Fruit fly (Drosophila melanogaster) whole organism, prepupa: ENCODE measurements around the gene CG3407.

ENCODE experiments used
- Blimp-1 ChIP-seq: fragments of 200-800 bp; sonication (Bioruptor generic); optimal IDR thresholded peaks from 3 replicates; lab custom pipeline; 2017; ENCODE audit warnings: missing biosample characterization, missing genetic modification characterization, mild to moderate bottlenecking, moderate library complexity, missing genetic modification reagents
- CG10631 ChIP-seq: fragments of 200-800 bp; sonication (Bioruptor generic); optimal IDR thresholded peaks from 2 replicates; lab custom pipeline; 2016; ENCODE audit warnings: missing biosample characterization, missing genetic modification characterization
- CG11294 ChIP-seq: fragments of 200-800 bp; sonication (Bioruptor generic); IDR thresholded peaks from 2 replicates; pipeline ENCODE4 v1.3.6; 2022; ENCODE audit warnings: missing biosample characterization, missing genetic modification characterization
- CG11902 ChIP-seq: fragments of 200-800 bp; sonication (Bioruptor generic); optimal IDR thresholded peaks from 3 replicates; lab custom pipeline; 2016; ENCODE audit warnings: missing biosample characterization, missing genetic modification characterization
- CG15336 ChIP-seq: fragments of 200-800 bp; sonication (Bioruptor generic); IDR thresholded peaks from 2 replicates; pipeline ENCODE4 v1.3.6; 2022; ENCODE audit warnings: missing biosample characterization, missing genetic modification characterization
- CG16779 ChIP-seq: fragments of 200-800 bp; sonication (Bioruptor generic); optimal IDR thresholded peaks from 3 replicates; lab custom pipeline; 2017; ENCODE audit warnings: missing biosample characterization, mild to moderate bottlenecking, missing genetic modification characterization
- CG3032 ChIP-seq: fragments of 200-800 bp; optimal IDR thresholded peaks from 2 replicates; lab custom pipeline; 2019; ENCODE audit warnings: missing biosample characterization, mild to moderate bottlenecking, missing genetic modification characterization, moderate library complexity
- CG31627 ChIP-seq: fragments of 200-800 bp; sonication (Bioruptor generic); optimal IDR thresholded peaks from 3 replicates; lab custom pipeline; 2016; ENCODE audit warnings: missing biosample characterization, missing genetic modification characterization
- CG32006 ChIP-seq: fragments of 200-800 bp; sonication (Bioruptor generic); optimal IDR thresholded peaks from 3 replicates; lab custom pipeline; 2017; ENCODE audit warnings: missing biosample characterization, mild to moderate bottlenecking, missing genetic modification characterization
- CG34406 ChIP-seq: fragments of 200-800 bp; sonication (Bioruptor generic); optimal IDR thresholded peaks from 3 replicates; lab custom pipeline; 2016; ENCODE audit warnings: missing biosample characterization, missing genetic modification characterization
- CG4318 ChIP-seq: fragments of 200-800 bp; sonication (Bioruptor generic); optimal IDR thresholded peaks from 3 replicates; lab custom pipeline; 2017; ENCODE audit warnings: missing biosample characterization, mild to moderate bottlenecking, missing genetic modification characterization
- CG6163 ChIP-seq: fragments of 200-800 bp; sonication (Bioruptor generic); IDR thresholded peaks from 3 replicates; pipeline ENCODE4 v1.3.6; 2022; ENCODE audit warnings: missing biosample characterization, missing genetic modification characterization
- CG6276 ChIP-seq: fragments of 200-800 bp; sonication (Bioruptor generic); optimal IDR thresholded peaks from 2 replicates; lab custom pipeline; 2017; ENCODE audit warnings: missing biosample characterization, mild to moderate bottlenecking, missing genetic modification characterization
- CG6792 ChIP-seq: fragments of 200-800 bp; sonication (Bioruptor generic); optimal IDR thresholded peaks from 3 replicates; lab custom pipeline; 2016; ENCODE audit warnings: missing biosample characterization, missing genetic modification characterization
- CG6808 ChIP-seq: fragments of 200-800 bp; sonication (Bioruptor generic); optimal IDR thresholded peaks from 3 replicates; lab custom pipeline; 2017; ENCODE audit warnings: missing biosample characterization, missing genetic modification characterization, mild to moderate bottlenecking, moderate library complexity, missing genetic modification reagents
- CG6854 ChIP-seq: fragments of 200-800 bp; sonication (Bioruptor generic); optimal IDR thresholded peaks from 2 replicates; lab custom pipeline; 2017; ENCODE audit warnings: missing biosample characterization, mild to moderate bottlenecking, missing genetic modification characterization
- CG7368 ChIP-seq: fragments of 200-800 bp; sonication (Bioruptor generic); optimal IDR thresholded peaks from 3 replicates; lab custom pipeline; 2016; ENCODE audit warnings: missing biosample characterization, missing genetic modification characterization
- CG8119 ChIP-seq: fragments of 200-800 bp; sonication (Bioruptor generic); IDR thresholded peaks from 3 replicates; pipeline ENCODE4 v1.3.6; 2022; ENCODE audit warnings: missing biosample characterization, missing genetic modification characterization
- CG8632 ChIP-seq: fragments of 200-800 bp; sonication (Bioruptor generic); optimal IDR thresholded peaks from 3 replicates; lab custom pipeline; 2016; ENCODE audit warnings: missing biosample characterization, missing genetic modification characterization
- CG9139 ChIP-seq: fragments of 200-800 bp; sonication (Bioruptor generic); optimal IDR thresholded peaks from 3 replicates; lab custom pipeline; 2017; ENCODE audit warnings: missing biosample characterization, mild to moderate bottlenecking, missing genetic modification characterization
- Eip78C ChIP-seq: fragments of 200-800 bp; sonication (Bioruptor generic); peaks from one replicate; lab custom pipeline; 2016; ENCODE audit warnings: missing biosample characterization, missing genetic modification characterization
- Ets21C ChIP-seq: fragments of 200-800 bp; sonication (Bioruptor generic); optimal IDR thresholded peaks from 3 replicates; lab custom pipeline; 2016; ENCODE audit warnings: missing biosample characterization, missing genetic modification characterization
- Gug ChIP-seq: fragments of 200-800 bp; sonication (Bioruptor generic); IDR thresholded peaks from 2 replicates; pipeline ENCODE4 v1.3.6; 2022; ENCODE audit warnings: missing biosample characterization, missing genetic modification characterization
- Hr39 ChIP-seq: fragments of 200-800 bp; sonication (Bioruptor generic); optimal IDR thresholded peaks from 2 replicates; lab custom pipeline; 2016; ENCODE audit warnings: missing biosample characterization, missing genetic modification characterization
- Hr4 ChIP-seq: fragments of 200-800 bp; sonication (Bioruptor generic); optimal IDR thresholded peaks from 3 replicates; lab custom pipeline; 2016; ENCODE audit warnings: missing biosample characterization, missing genetic modification characterization
- Lpt ChIP-seq: fragments of 200-800 bp; sonication (Bioruptor generic); optimal IDR thresholded peaks from 3 replicates; lab custom pipeline; 2016; ENCODE audit warnings: missing biosample characterization, missing genetic modification characterization
- Met ChIP-seq: fragments of 200-800 bp; sonication (Bioruptor generic); optimal IDR thresholded peaks from 3 replicates; lab custom pipeline; 2016; ENCODE audit warnings: missing biosample characterization, missing genetic modification characterization
- OdsH ChIP-seq: fragments of 200-800 bp; sonication (Bioruptor generic); optimal IDR thresholded peaks from 3 replicates; lab custom pipeline; 2016; ENCODE audit warnings: missing biosample characterization, missing genetic modification characterization
- Smox ChIP-seq: fragments of 200-800 bp; sonication (Bioruptor generic); optimal IDR thresholded peaks from 3 replicates; lab custom pipeline; 2016; ENCODE audit warnings: missing biosample characterization, missing genetic modification characterization
- Sox102F ChIP-seq: fragments of 200-800 bp; sonication (Bioruptor generic); optimal IDR thresholded peaks from 2 replicates; lab custom pipeline; 2016; ENCODE audit warnings: missing biosample characterization, mild to moderate bottlenecking, missing genetic modification characterization
- Sox14 ChIP-seq: fragments of 200-800 bp; sonication (Bioruptor generic); optimal IDR thresholded peaks from 3 replicates; lab custom pipeline; 2016; ENCODE audit warnings: missing biosample characterization, missing genetic modification characterization
- achi ChIP-seq: fragments of 200-800 bp; sonication (Bioruptor generic); optimal IDR thresholded peaks from 3 replicates; lab custom pipeline; 2016; ENCODE audit warnings: missing biosample characterization, missing genetic modification characterization
- dac ChIP-seq: fragments of 200-800 bp; sonication (Bioruptor generic); optimal IDR thresholded peaks from 2 replicates; lab custom pipeline; 2017; ENCODE audit warnings: missing biosample characterization, mild to moderate bottlenecking, missing genetic modification characterization
- dsx ChIP-seq: fragments of 200-800 bp; optimal IDR thresholded peaks from 3 replicates; lab custom pipeline; 2019; ENCODE audit warnings: missing biosample characterization, mild to moderate bottlenecking, missing genetic modification characterization, moderate library complexity; ENCODE audit not compliant: poor library complexity, severe bottlenecking
- eg ChIP-seq: fragments of 200-800 bp; sonication (Bioruptor generic); IDR thresholded peaks from 3 replicates; pipeline ENCODE4 v1.3.6; 2022; ENCODE audit warnings: missing biosample characterization, missing genetic modification characterization
- esn ChIP-seq: fragments of 200-800 bp; sonication (Bioruptor generic); optimal IDR thresholded peaks from 2 replicates; lab custom pipeline; 2016; ENCODE audit warnings: missing biosample characterization, mild to moderate bottlenecking, missing genetic modification characterization, moderate library complexity
- fd59A ChIP-seq: fragments of 200-800 bp; sonication (Bioruptor generic); optimal IDR thresholded peaks from 2 replicates; lab custom pipeline; 2017; ENCODE audit warnings: missing biosample characterization, mild to moderate bottlenecking, missing genetic modification characterization, missing genetic modification reagents
- fd85E ChIP-seq: fragments of 200-800 bp; sonication (Bioruptor generic); optimal IDR thresholded peaks from 3 replicates; lab custom pipeline; 2016; ENCODE audit warnings: missing biosample characterization, missing genetic modification characterization
- fkh ChIP-seq: fragments of 200-800 bp; sonication (Bioruptor generic); optimal IDR thresholded peaks from 3 replicates; lab custom pipeline; 2017; ENCODE audit warnings: missing biosample characterization, mild to moderate bottlenecking, missing genetic modification characterization, moderate library complexity
- lz ChIP-seq: fragments of 200-800 bp; sonication (Bioruptor generic); optimal IDR thresholded peaks from 3 replicates; lab custom pipeline; 2016; ENCODE audit warnings: missing biosample characterization, missing genetic modification characterization
- net ChIP-seq: fragments of 200-800 bp; sonication (Bioruptor generic); optimal IDR thresholded peaks from 3 replicates; lab custom pipeline; 2016; ENCODE audit warnings: missing biosample characterization, missing genetic modification characterization
- pdm3 ChIP-seq: fragments of 200-800 bp; sonication (Bioruptor generic); optimal IDR thresholded peaks from 3 replicates; lab custom pipeline; 2016; ENCODE audit warnings: missing biosample characterization, missing genetic modification characterization
- spab ChIP-seq: fragments of 200-800 bp; sonication (Bioruptor generic); optimal IDR thresholded peaks from 2 replicates; lab custom pipeline; 2017; ENCODE audit warnings: missing biosample characterization, mild to moderate bottlenecking, missing genetic modification characterization, missing genetic modification reagents
- ss ChIP-seq, 2 experiments: fragments of 200-800 bp; sonication (Bioruptor generic); optimal IDR thresholded peaks; 2 replicates in 1 of 2; 3 replicates in 1 of 2; lab custom pipeline; 2017 to 2018; ENCODE audit warnings: mild to moderate bottlenecking in 2 of 2, missing biosample characterization in 2 of 2, missing genetic modification characterization in 2 of 2, moderate library complexity in 1 of 2
- svp ChIP-seq: fragments of 200-800 bp; sonication (Bioruptor generic); peaks from one replicate; lab custom pipeline; 2016; ENCODE audit warnings: missing biosample characterization, missing genetic modification characterization
- topi ChIP-seq: fragments of 200-800 bp; sonication (Bioruptor generic); optimal IDR thresholded peaks from 3 replicates; lab custom pipeline; 2016; ENCODE audit warnings: missing biosample characterization, missing genetic modification characterization

CG3407 gene

DNA sequence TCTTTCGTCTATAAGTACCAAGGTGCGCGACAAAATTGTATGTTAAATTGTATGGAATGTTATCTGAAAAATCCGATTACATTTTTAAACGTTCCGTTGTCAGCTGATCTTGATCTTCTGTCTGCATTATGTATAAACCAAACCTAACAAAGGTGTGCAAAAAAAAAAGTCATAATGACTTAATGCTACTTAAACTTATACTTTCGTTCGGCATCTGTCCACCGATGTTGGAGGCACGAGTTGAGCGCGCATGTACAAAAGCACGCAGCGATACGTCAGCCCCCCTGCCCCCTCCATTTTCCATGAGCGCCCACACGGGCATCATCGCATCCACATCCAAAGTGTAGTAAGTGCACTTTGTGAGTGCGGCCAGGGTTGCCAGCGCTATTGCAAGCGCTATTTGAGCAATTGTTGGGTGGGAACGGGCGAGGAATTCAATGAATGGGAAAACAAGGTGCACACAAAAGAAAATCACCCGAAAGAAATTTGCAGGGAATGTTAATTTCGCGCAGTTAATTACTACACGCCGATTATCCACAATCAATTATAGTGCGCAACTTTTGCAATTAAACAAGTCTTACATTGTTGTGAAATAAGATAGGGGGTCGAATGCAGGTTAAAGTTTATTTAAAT lies 8.5 kb downstream of the CG3407 start (continued):
- TF ChIP-seq Sox102F (GFP tag; lab: Kevin White, UChicago) (peak; percentile 91), CG16779 (tag; lab: Kevin White, UChicago) (peak; percentile 99), CG4318 (peak; percentile 99), Hr39 (peak; percentile 91), CG6276 (GFP tag; lab: Kevin White, UChicago) (peak; percentile 100), Blimp-1 (GFP tag; lab: Kevin White, UChicago) (peak; percentile 69), CG8119 (peak; percentile 100), esn (GFP tag; lab: Kevin White, UChicago) (peak; percentile 90), fd85E (GFP tag; lab: Kevin White, UChicago) (peak; percentile 91)

DNA sequence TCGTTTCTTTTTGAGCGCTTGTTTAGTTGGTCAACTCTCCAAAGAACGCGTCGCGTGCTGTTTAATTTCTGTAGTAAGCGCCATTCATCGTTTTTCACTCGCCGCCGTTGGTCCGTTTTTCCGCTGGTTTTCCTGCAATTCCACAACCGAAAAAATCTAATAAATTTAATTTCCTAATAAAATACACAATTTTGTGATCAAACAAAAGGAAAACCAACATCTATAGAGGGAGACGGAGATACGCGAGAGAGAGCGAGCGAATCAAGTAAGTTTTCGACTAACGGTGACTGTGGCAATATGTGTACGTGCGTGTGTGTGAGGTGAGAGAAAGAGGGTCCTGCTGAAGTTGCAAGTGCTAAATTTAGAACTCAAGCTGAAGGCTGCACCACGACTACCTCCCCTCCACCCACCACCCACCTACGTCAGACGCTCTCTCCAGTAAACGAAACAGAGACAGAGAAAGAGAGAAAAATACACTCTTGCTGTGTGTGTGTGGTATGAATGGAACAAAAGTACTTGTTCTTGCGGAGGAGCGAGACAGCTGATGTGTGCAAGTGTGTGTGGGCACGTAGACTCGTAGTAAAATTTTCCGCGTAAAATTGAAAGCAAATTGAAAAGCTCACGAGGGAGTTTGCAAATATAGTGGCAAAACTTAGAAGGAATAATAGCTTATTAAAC lies 9.6 kb downstream of the CG3407 start, which contains the start of gene Reph:
Gene Reph, plus strand, starts transcription at position 80 of the 678 bp plus-strand sequence.
- TF ChIP-seq CG10631, result no peak
- no peak for TF ChIP-seq CG8119
- TF ChIP-seq Lpt, result peak; percentile 11
- TF ChIP-seq CG15336 (GFP tag; lab: Robert Waterston, UW), result peak; percentile 18; the same call in 1 of the 2 replicates
- TF ChIP-seq Sox102F (GFP tag; lab: Kevin White, UChicago), result peak; percentile 24
- peak; percentile 87 for TF ChIP-seq fkh
- TF ChIP-seq CG6854 (GFP tag; lab: Kevin White, UChicago), result peak; percentile 58
- peak; percentile 61 for TF ChIP-seq CG16779 (tag; lab: Kevin White, UChicago)
- TF ChIP-seq CG31627, result no peak
- TF ChIP-seq spab (GFP tag; lab: Kevin White, UChicago), result no peak
- TF ChIP-seq CG6808, result no peak
- TF ChIP-seq CG11294 (GFP tag; lab: Robert Waterston, UW), result no peak
- TF ChIP-seq CG32006 (GFP tag; lab: Kevin White, UChicago), result no peak
- TF ChIP-seq Smox, result no peak
- TF ChIP-seq CG6163, result peak; percentile 22; the same call in 1 of the 3 replicates
- no peak for TF ChIP-seq CG7368 (GFP tag; lab: Kevin White, UChicago)
- no peak for TF ChIP-seq CG11902 (GFP tag; lab: Kevin White, UChicago)
- TF ChIP-seq OdsH, result no peak
- TF ChIP-seq topi (GFP tag; lab: Kevin White, UChicago), result peak; percentile 10
- TF ChIP-seq Hr4, result no peak
- TF ChIP-seq fd85E (GFP tag; lab: Kevin White, UChicago), result no peak
- TF ChIP-seq Eip78C (GFP tag; lab: Kevin White, UChicago), result peak; percentile 33
- no peak for TF ChIP-seq CG6276 (GFP tag; lab: Kevin White, UChicago)
- TF ChIP-seq Sox14 (GFP tag; lab: Kevin White, UChicago), result peak; percentile 77
- peak; percentile 35 for TF ChIP-seq CG34406 (GFP tag; lab: Kevin White, UChicago)
- no peak for TF ChIP-seq Ets21C
- TF ChIP-seq Gug (GFP tag; lab: Robert Waterston, UW), result no peak
- no peak for TF ChIP-seq Hr39
- TF ChIP-seq fd59A (GFP tag; lab: Kevin White, UChicago), result no peak
- TF ChIP-seq eg (GFP tag; lab: Robert Waterston, UW), result 0 out of 3 replicates have a peak, but pooled peaks have one; percentile 28
- TF ChIP-seq Met (GFP tag; lab: Kevin White, UChicago), result no peak
- peak; percentile 15 for TF ChIP-seq dsx
- TF ChIP-seq pdm3 (GFP tag; lab: Kevin White, UChicago), result no peak
- TF ChIP-seq Blimp-1 (GFP tag; lab: Kevin White, UChicago), result peak; percentile 31
- TF ChIP-seq lz, result no peak
- peak; percentile 40 for TF ChIP-seq CG6792
- TF ChIP-seq svp (GFP tag; lab: Kevin White, UChicago), result no peak
- TF ChIP-seq net (GFP tag; lab: Kevin White, UChicago), result peak; percentile 38
- peak in 1 of 2 experiments; percentile 5 for TF ChIP-seq ss (GFP tag; optimal IDR thresholded peaks at IDR 0.05; lab: Kevin White, UChicago)
- peak; percentile 18 for TF ChIP-seq CG9139 (GFP tag; lab: Kevin White, UChicago)
- TF ChIP-seq CG3032 (tag; lab: Kevin White, UChicago), result no peak
- no peak for TF ChIP-seq achi (GFP tag; lab: Kevin White, UChicago)
- TF ChIP-seq dac (GFP tag; lab: Kevin White, UChicago), result no peak
- TF ChIP-seq CG4318, result no peak
- no peak for TF ChIP-seq CG8632
- peak; percentile 33 for TF ChIP-seq esn (GFP tag; lab: Kevin White, UChicago)
